Worm (Caenorhabditis elegans): ENCODE results near the gene R13H4.5.

DNA sequence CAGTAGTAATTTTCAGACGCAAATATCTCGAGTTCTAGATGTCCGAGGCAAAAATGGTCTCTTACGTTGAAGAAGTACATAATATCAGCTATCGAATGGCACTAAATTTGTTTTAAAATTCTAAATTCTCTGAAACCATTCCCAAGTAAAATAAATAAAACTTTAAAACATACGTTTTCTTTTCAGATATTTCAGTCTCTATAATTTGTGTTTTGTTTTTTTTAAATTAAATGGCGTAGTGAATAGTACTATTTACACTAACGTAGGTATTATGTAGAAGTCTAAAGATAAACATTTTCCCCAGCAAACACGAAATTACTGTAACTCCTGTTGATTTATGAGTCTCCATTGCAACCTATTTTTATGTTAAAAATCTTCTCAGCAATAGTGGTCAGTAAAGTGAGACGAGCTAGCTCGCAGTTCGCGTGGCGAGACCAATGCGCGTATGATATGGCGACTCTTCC is 43.2 kb upstream of the R13H4.5 start:
- TF ChIP-seq ztf-11 (tag; optimal IDR thresholded peaks at IDR 0.05): no peak
- TF ChIP-seq Y5F2A.4 (GFP tag; optimal IDR thresholded peaks at IDR 0.05): no peak
- TF ChIP-seq nhr-11 (tag; optimal IDR thresholded peaks at IDR 0.05): no peak
- TF ChIP-seq F44E2.7 (GFP tag; IDR thresholded peaks at IDR 0.05): 0 out of 2 replicates have a peak, but pooled peaks have one; percentile 14
- no peak for TF ChIP-seq ama-1 (optimal IDR thresholded peaks at IDR 0.05)

All from whole organism, L4 larva.